Worm (Caenorhabditis elegans): ENCODE data around the gene gur-4.

ce11 chrII:14091182-14091581 is 13.4 kb upstream of the gur-4 start:
- no peak for TF ChIP-seq ces-1 (GFP tag; optimal IDR thresholded peaks at IDR 0.05)
- TF ChIP-seq zag-1 (tag; optimal IDR thresholded peaks at IDR 0.05) = no peak
- TF ChIP-seq nhr-48 (tag; optimal IDR thresholded peaks at IDR 0.05) = no peak
- TF ChIP-seq nhr-11 (tag; optimal IDR thresholded peaks at IDR 0.05) = no peak
